Fruit fly (Drosophila melanogaster) whole organism, wandering third instar larva: ENCODE measurements around the gene bbg.

Source experiments
- GATAd ChIP-seq: sonication (Bioruptor generic); optimal IDR thresholded peaks from 2 replicates; lab custom pipeline; 2016; ENCODE audit warnings: missing biosample characterization, missing genetic modification characterization
- Hnf4 ChIP-seq: fragments of 200-800 bp; sonication (Bioruptor generic); optimal IDR thresholded peaks from 2 replicates; lab custom pipeline; 2016; ENCODE audit warnings: missing biosample characterization, mild to moderate bottlenecking, missing genetic modification characterization
- Hr78 ChIP-seq: fragments of >200 bp; optimal IDR thresholded peaks from 2 replicates; lab custom pipeline; 2017; ENCODE audit warnings: missing biosample characterization, missing genetic modification characterization
- Hr83 ChIP-seq: fragments of 200-300 bp; sonication (Bioruptor generic); optimal IDR thresholded peaks from 2 replicates; lab custom pipeline; 2016; ENCODE audit warnings: missing biosample characterization, mild to moderate bottlenecking, missing genetic modification characterization, moderate library complexity; ENCODE audit not compliant: poor library complexity, severe bottlenecking
- Mio ChIP-seq: sonication (Bioruptor generic); optimal IDR thresholded peaks from 2 replicates; lab custom pipeline; 2016; ENCODE audit warnings: missing biosample characterization, missing genetic modification characterization
- N ChIP-seq: fragments of >200 bp; optimal IDR thresholded peaks from 2 replicates; lab custom pipeline; 2018; ENCODE audit warnings: missing biosample characterization, missing external identifiers, missing genetic modification characterization
- usp ChIP-seq: fragments of >200 bp; optimal IDR thresholded peaks from 2 replicates; lab custom pipeline; 2017; ENCODE audit warnings: missing biosample characterization, missing genetic modification characterization

dm6 chr3L:14555052-14555451, 19.0 kb upstream of the bbg start:
- TF ChIP-seq Hr78 (GFP tag; lab: Kevin White, UChicago) (no peak), N (GFP tag; lab: Kevin White, UChicago) (no peak), GATAd (GFP tag; lab: Kevin White, UChicago) (no peak), Hnf4 (GFP tag; lab: Kevin White, UChicago) (no peak), usp (no peak), Hr83 (no peak), Mio (GFP tag; lab: Kevin White, UChicago) (no peak)
